Fruit fly (Drosophila melanogaster): ENCODE measurements around the gene CG3226.

DNA sequence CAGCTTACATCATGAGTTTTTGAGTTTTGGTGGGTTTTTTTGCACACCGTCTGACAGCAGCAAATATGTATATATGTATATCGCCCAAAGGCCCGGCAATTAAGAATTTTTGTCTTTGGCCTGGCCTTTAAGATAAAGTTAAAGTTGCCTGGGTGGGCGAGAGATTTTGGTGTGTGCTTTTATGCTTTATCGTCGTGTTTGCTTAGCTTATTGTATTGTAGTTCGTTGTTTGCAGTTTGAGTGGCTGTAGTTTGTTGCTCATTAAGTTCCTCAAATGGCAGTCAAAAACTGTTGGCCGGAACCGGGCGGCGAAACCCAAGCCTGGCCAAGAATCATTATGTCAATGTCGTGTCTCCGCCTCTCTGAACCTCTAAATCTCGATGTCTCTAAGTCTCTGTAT is 42.2 kb downstream of the CG3226 start:
- TF ChIP-seq exex (tag; optimal IDR thresholded peaks at IDR 0.05) (no peak), CG7963 (GFP tag; IDR thresholded peaks at IDR 0.05; ENCODE audit: partially characterized antibody) (no peak), CG14050 (GFP tag; IDR thresholded peaks at IDR 0.05) (no peak), CG8478 (optimal IDR thresholded peaks at IDR 0.05) (no peak), insv (GFP tag; optimal IDR thresholded peaks at IDR 0.05) (no peak), CG11695 (GFP tag; IDR thresholded peaks at IDR 0.05) (no peak), jing (GFP tag; optimal IDR thresholded peaks at IDR 0.05) (no peak), Sox100B (GFP tag; optimal IDR thresholded peaks at IDR 0.05) (no peak), MBD-R2 (GFP tag; IDR thresholded peaks at IDR 0.05) (no peak), lov (optimal IDR thresholded peaks at IDR 0.05) (no peak), lov (GFP tag; IDR thresholded peaks at IDR 0.05) (no peak)

Data from whole organism, embryonic.